Worm (Caenorhabditis elegans) whole organism, late embryonic: ENCODE data around the gene Y39B6A.9.

Experiments
- ama-1 ChIP-seq: fragments of 150-350 bp; optimal IDR thresholded peaks from 2 replicates; lab custom pipeline; 2014
- dmd-4 ChIP-seq: sonication (generic microtip); optimal IDR thresholded peaks from 2 replicates; lab custom pipeline; 2016; ENCODE audit warnings: borderline replicate concordance, missing genetic modification characterization, missing compliant biosample characterization
- dve-1 ChIP-seq: sonication (generic microtip); optimal IDR thresholded peaks from 2 replicates; lab custom pipeline; 2017; ENCODE audit warnings: antibody characterized with exemption, mild to moderate bottlenecking, missing genetic modification characterization, missing compliant biosample characterization
- elt-2 ChIP-seq: sonication (generic microtip); optimal IDR thresholded peaks from 2 replicates; lab custom pipeline; 2016; ENCODE audit warnings: missing genetic modification reagents, missing genetic modification characterization, missing compliant biosample characterization
- elt-4 ChIP-seq: sonication (generic microtip); optimal IDR thresholded peaks from 2 replicates; lab custom pipeline; 2016; ENCODE audit warnings: missing genetic modification characterization, missing compliant biosample characterization
- eyg-1 ChIP-seq: sonication (generic microtip); optimal IDR thresholded peaks from 2 replicates; lab custom pipeline; 2016; ENCODE audit warnings: missing genotype, missing genetic modification characterization, missing compliant biosample characterization
- fkh-10 ChIP-seq: fragments of 150-350 bp; optimal IDR thresholded peaks from 2 replicates; lab custom pipeline; 2014; ENCODE audit warnings: missing biosample characterization, missing genetic modification reagents, missing genetic modification characterization
- hlh-15 ChIP-seq: sonication (generic microtip); optimal IDR thresholded peaks from 2 replicates; lab custom pipeline; 2016; ENCODE audit warnings: missing genetic modification characterization, missing compliant biosample characterization
- hlh-30 ChIP-seq: sonication (generic microtip); optimal IDR thresholded peaks from 2 replicates; lab custom pipeline; 2017; ENCODE audit warnings: antibody characterized with exemption, missing genetic modification characterization, missing compliant biosample characterization; ENCODE audit not compliant: insufficient read depth
- hlh-8 ChIP-seq: sonication (generic microtip); optimal IDR thresholded peaks from 2 replicates; lab custom pipeline; 2016; ENCODE audit warnings: missing genotype, missing genetic modification characterization, missing compliant biosample characterization
- nfya-1 ChIP-seq: sonication (generic microtip); optimal IDR thresholded peaks from 2 replicates; lab custom pipeline; 2017; ENCODE audit warnings: missing genetic modification characterization, mild to moderate bottlenecking, missing compliant biosample characterization, antibody characterized with exemption, moderate library complexity
- nhr-11 ChIP-seq: fragments of 150-350 bp; optimal IDR thresholded peaks from 2 replicates; lab custom pipeline; 2014; ENCODE audit warnings: missing biosample characterization, missing genetic modification characterization
- pha-4 ChIP-seq: fragments of 150-350 bp; optimal IDR thresholded peaks from 2 replicates; lab custom pipeline; 2018; ENCODE audit warnings: missing biosample characterization, missing genetic modification reagents, missing genetic modification characterization

ce11 chrV:19148350-19148749 is 12.0 kb downstream of the Y39B6A.9 start:
- no peak for TF ChIP-seq dmd-4 (tag; lab: Kevin White, UChicago)
- TF ChIP-seq fkh-10 (GFP tag; lab: Kevin White, UChicago), result no peak
- no peak for TF ChIP-seq ama-1
- no peak for TF ChIP-seq nhr-11 (tag; lab: Kevin White, UChicago)
- no peak for TF ChIP-seq hlh-30
- TF ChIP-seq hlh-15, result no peak
- TF ChIP-seq nfya-1 (tag; lab: Kevin White, UChicago), result no peak
- no peak for TF ChIP-seq elt-2
- no peak for TF ChIP-seq pha-4 (tag; lab: Kevin White, UChicago)
- TF ChIP-seq elt-4, result no peak
- TF ChIP-seq dve-1 (tag; lab: Kevin White, UChicago), result no peak
- no peak for TF ChIP-seq eyg-1 (tag; lab: Kevin White, UChicago)
- no peak for TF ChIP-seq hlh-8 (tag; lab: Kevin White, UChicago)
